Worm (Caenorhabditis elegans) whole organism, L4/young adult: ENCODE data around the gene mps-4.

ENCODE experiments used
- W03F9.2 ChIP-seq: fragments of 150-350 bp; optimal IDR thresholded peaks from 2 replicates; lab custom pipeline; 2014; ENCODE audit warnings: missing biosample characterization, missing genetic modification characterization
- dao-5 ChIP-seq: sonication (generic microtip); optimal IDR thresholded peaks from 2 replicates; lab custom pipeline; 2016; ENCODE audit warnings: missing genotype, missing genetic modification characterization, moderate library complexity, missing compliant biosample characterization
- him-1 ChIP-seq: sonication (generic microtip); optimal IDR thresholded peaks from 2 replicates; lab custom pipeline; 2016; ENCODE audit warnings: missing genotype, missing genetic modification reagents, missing genetic modification characterization, missing compliant biosample characterization

- TF ChIP-seq him-1 (tag; lab: Kevin White, UChicago) (peak; percentile 65), dao-5 (tag; lab: Kevin White, UChicago) (no peak), W03F9.2 (peak; percentile 96)
Observed at ce11 chrIII:8307356-8307755, 35.8 kb upstream of the mps-4 start, which contains the start of the genes F10E9.7 and F10E9.5.
